Fruit fly (Drosophila melanogaster): ENCODE data around the gene CG13640.
A peak's percentile ranks its signal among the peaks of the same experiment; 100 is the strongest.

dm6 chr3R:24816993-24817854 lies 44.7 kb downstream of the CG13640 start, which contains the start of the genes CG5808 and Saf-B:
- TF ChIP-seq CG32006 (GFP tag; optimal IDR thresholded peaks at IDR 0.05), result no peak
- no peak for TF ChIP-seq CG15336 (GFP tag; IDR thresholded peaks at IDR 0.05)
- TF ChIP-seq topi (GFP tag; optimal IDR thresholded peaks at IDR 0.05), result no peak
- TF ChIP-seq CG9139 (GFP tag; optimal IDR thresholded peaks at IDR 0.05), result no peak
- TF ChIP-seq CG6854 (GFP tag; optimal IDR thresholded peaks at IDR 0.05), result no peak
- no peak for TF ChIP-seq CG10669 (GFP tag; optimal IDR thresholded peaks at IDR 0.05)
- TF ChIP-seq Eip93F (GFP tag; optimal IDR thresholded peaks at IDR 0.05), result no peak
- peak; percentile 52 for TF ChIP-seq esn (GFP tag; optimal IDR thresholded peaks at IDR 0.05)

Measured in whole organism, prepupa.